Worm (Caenorhabditis elegans) whole organism, L4 larva: ENCODE data around the gene Y51A2D.21.

Experiments used
- Y105C5A.15 ChIP-seq: fragments of 200-800 bp; sonication (Bioruptor generic); IDR thresholded peaks from 2 replicates; pipeline ENCODE4 v1.3.6; 2022; ENCODE audit warnings: missing genetic modification characterization, missing compliant biosample characterization
- Y48G9A.11 ChIP-seq: fragments of 200-800 bp; sonication (Bioruptor generic); IDR thresholded peaks from 2 replicates; pipeline ENCODE4 v1.3.6; 2022; ENCODE audit warnings: missing genetic modification reagents, missing genetic modification characterization, missing compliant biosample characterization
- Y75B8A.6 ChIP-seq: fragments of 200-800 bp; sonication (Bioruptor generic); IDR thresholded peaks from 2 replicates; pipeline ENCODE4 v1.3.6; 2022; ENCODE audit warnings: missing genetic modification reagents, missing genetic modification characterization, missing compliant biosample characterization
- ZK546.5 ChIP-seq, 2 experiments: sonication (generic microtip); optimal IDR thresholded peaks; 2 replicates each; lab custom pipeline; 2017; ENCODE audit warnings: missing biosample characterization in 2 of 2, missing genetic modification characterization in 2 of 2
- aly-2 ChIP-seq: sonication (generic microtip); optimal IDR thresholded peaks from 2 replicates; lab custom pipeline; 2018; ENCODE audit warnings: missing biosample characterization, missing genetic modification characterization
- attf-4 ChIP-seq: sonication (generic microtip); optimal IDR thresholded peaks from 3 replicates; lab custom pipeline; 2017; ENCODE audit warnings: missing biosample characterization, missing genetic modification characterization
- ceh-28 ChIP-seq: fragments of 150-350 bp; optimal IDR thresholded peaks from 2 replicates; lab custom pipeline; 2014; ENCODE audit warnings: missing biosample characterization, missing genetic modification reagents, missing genetic modification characterization
- ceh-32 ChIP-seq: sonication (generic microtip); optimal IDR thresholded peaks from 2 replicates; lab custom pipeline; 2016; ENCODE audit warnings: mild to moderate bottlenecking, missing genetic modification characterization, missing compliant biosample characterization; ENCODE audit not compliant: poor library complexity
- ceh-62 ChIP-seq: sonication (generic microtip); optimal IDR thresholded peaks from 2 replicates; lab custom pipeline; 2017; ENCODE audit warnings: missing biosample characterization, missing genetic modification characterization
- ceh-82 ChIP-seq: sonication (generic microtip); optimal IDR thresholded peaks from 2 replicates; lab custom pipeline; 2017; ENCODE audit warnings: missing biosample characterization, missing genetic modification characterization
- ces-1 ChIP-seq: fragments of 150-350 bp; sonication (generic microtip); optimal IDR thresholded peaks from 4 replicates; lab custom pipeline; 2014; ENCODE audit warnings: missing biosample characterization, missing genetic modification reagents, missing genetic modification characterization
- cey-2 ChIP-seq: sonication (generic microtip); optimal IDR thresholded peaks from 3 replicates; lab custom pipeline; 2017; ENCODE audit warnings: missing genetic modification characterization, mild to moderate bottlenecking, missing compliant biosample characterization, antibody characterized with exemption, borderline replicate concordance; ENCODE audit not compliant: insufficient read depth
- daf-12 ChIP-seq: fragments of 150-350 bp; optimal IDR thresholded peaks from 2 replicates; lab custom pipeline; 2014; ENCODE audit warnings: missing biosample characterization, missing genetic modification reagents, missing genetic modification characterization
- daf-16 ChIP-seq, 3 experiments: sonication (generic microtip); optimal IDR thresholded peaks; 2 replicates each; lab custom pipeline; 2016 to 2017; ENCODE audit warnings: missing genetic modification characterization in 3 of 3, missing genetic modification reagents in 3 of 3, mild to moderate bottlenecking in 2 of 3, missing compliant biosample characterization in 2 of 3, missing biosample characterization in 1 of 3, moderate library complexity in 1 of 3
- daf-19 ChIP-seq: fragments of 200-800 bp; sonication (Bioruptor generic); conservative IDR thresholded peaks from 2 replicates; pipeline ENCODE4 v1.3.6; 2022; ENCODE audit warnings: missing genetic modification characterization, missing compliant biosample characterization
- daf-8 ChIP-seq: fragments of 200-800 bp; sonication (Bioruptor generic); IDR thresholded peaks from 2 replicates; pipeline ENCODE4 v1.3.6; 2022; ENCODE audit warnings: missing genetic modification characterization, missing compliant biosample characterization
- dmd-6 ChIP-seq: fragments of 200-800 bp; sonication (Bioruptor generic); IDR thresholded peaks from 2 replicates; pipeline ENCODE4 v1.3.6; 2022; ENCODE audit warnings: missing genetic modification reagents, missing genetic modification characterization, missing compliant biosample characterization
- dpl-1 ChIP-seq: fragments of 150-350 bp; optimal IDR thresholded peaks from 2 replicates; lab custom pipeline; 2014; ENCODE audit warnings: missing biosample characterization, missing genetic modification reagents, missing genetic modification characterization
- duxl-1 ChIP-seq: sonication (generic microtip); optimal IDR thresholded peaks from 2 replicates; lab custom pipeline; 2016; ENCODE audit warnings: mild to moderate bottlenecking, missing genetic modification characterization, moderate library complexity, missing compliant biosample characterization; ENCODE audit not compliant: poor library complexity
- dve-1 ChIP-seq: sonication (generic microtip); optimal IDR thresholded peaks from 2 replicates; lab custom pipeline; 2017; ENCODE audit warnings: antibody characterized with exemption, mild to moderate bottlenecking, missing genetic modification characterization, missing compliant biosample characterization; ENCODE audit not compliant: insufficient read depth
- egl-27 ChIP-seq: sonication (generic microtip); optimal IDR thresholded peaks from 3 replicates; lab custom pipeline; 2017; ENCODE audit warnings: missing biosample characterization, missing genetic modification reagents, missing genetic modification characterization
- fos-1 ChIP-seq: fragments of 150-350 bp; optimal IDR thresholded peaks from 2 replicates; lab custom pipeline; 2014; ENCODE audit warnings: missing biosample characterization, missing genetic modification characterization
- gei-8 ChIP-seq: fragments of 200-800 bp; sonication (Bioruptor generic); optimal IDR thresholded peaks from 2 replicates; lab custom pipeline; 2018; ENCODE audit warnings: mild to moderate bottlenecking, missing genetic modification characterization, missing compliant biosample characterization
- hif-1 ChIP-seq, 2 experiments: sonication (generic microtip); optimal IDR thresholded peaks; 2 replicates each; lab custom pipeline; 2016 to 2017; ENCODE audit warnings: missing compliant biosample characterization in 2 of 2, missing genetic modification characterization in 2 of 2, missing genetic modification reagents in 2 of 2, missing genotype in 2 of 2, mild to moderate bottlenecking in 1 of 2
- hlh-11 ChIP-seq: fragments of 200-800 bp; sonication (Bioruptor generic); optimal IDR thresholded peaks from 2 replicates; lab custom pipeline; 2018; ENCODE audit warnings: mild to moderate bottlenecking, missing genetic modification characterization, missing compliant biosample characterization
- lim-7 ChIP-seq: fragments of 200-800 bp; sonication (Bioruptor generic); IDR thresholded peaks from 2 replicates; pipeline ENCODE4 v1.3.6; 2022; ENCODE audit warnings: missing genetic modification characterization, missing compliant biosample characterization
- lin-1 ChIP-seq: fragments of 200-800 bp; sonication (Bioruptor generic); IDR thresholded peaks from 2 replicates; pipeline ENCODE4 v1.3.6; 2022; ENCODE audit warnings: missing genetic modification reagents, missing genetic modification characterization, missing compliant biosample characterization
- lin-13 ChIP-seq: fragments of 150-350 bp; optimal IDR thresholded peaks from 2 replicates; lab custom pipeline; 2014; ENCODE audit warnings: missing biosample characterization, missing genetic modification reagents, missing genetic modification characterization
- lir-3 ChIP-seq: sonication (generic microtip); optimal IDR thresholded peaks from 2 replicates; lab custom pipeline; 2016; ENCODE audit warnings: mild to moderate bottlenecking, missing genetic modification characterization, missing compliant biosample characterization
- madf-5 ChIP-seq, 2 experiments: fragments of 200-800 bp; sonication (Bioruptor generic); IDR thresholded peaks; 2 replicates each; pipeline ENCODE4 v1.3.6; 2022; ENCODE audit warnings: missing compliant biosample characterization in 2 of 2, missing genetic modification characterization in 2 of 2
- mep-1 ChIP-seq: fragments of 150-350 bp; sonication (generic microtip); optimal IDR thresholded peaks from 3 replicates; lab custom pipeline; 2014; ENCODE audit warnings: missing biosample characterization, missing genetic modification characterization
- mes-2 ChIP-seq: sonication (generic microtip); optimal IDR thresholded peaks from 2 replicates; lab custom pipeline; 2016; ENCODE audit warnings: missing genotype, mild to moderate bottlenecking, missing genetic modification characterization, missing compliant biosample characterization; ENCODE audit not compliant: poor library complexity, severe bottlenecking
- nhr-10 ChIP-seq: fragments of 150-350 bp; optimal IDR thresholded peaks from 2 replicates; lab custom pipeline; 2014; ENCODE audit warnings: missing biosample characterization, missing genetic modification characterization
- nhr-25 ChIP-seq: sonication (generic microtip); optimal IDR thresholded peaks from 2 replicates; lab custom pipeline; 2017; ENCODE audit warnings: missing genetic modification characterization, mild to moderate bottlenecking, missing compliant biosample characterization, antibody characterized with exemption, moderate library complexity, borderline replicate concordance; ENCODE audit not compliant: insufficient read depth
- nhr-48 ChIP-seq: sonication (generic microtip); optimal IDR thresholded peaks from 2 replicates; lab custom pipeline; 2016; ENCODE audit warnings: mild to moderate bottlenecking, missing genetic modification characterization, missing compliant biosample characterization
- nhr-76 ChIP-seq: fragments of 150-350 bp; optimal IDR thresholded peaks from 2 replicates; lab custom pipeline; 2014; ENCODE audit warnings: missing biosample characterization, missing genetic modification characterization
- php-3 ChIP-seq: fragments of 200-800 bp; sonication (Bioruptor generic); IDR thresholded peaks from 2 replicates; pipeline ENCODE4 v1.3.6; 2022; ENCODE audit warnings: missing genetic modification reagents, missing genetic modification characterization, missing compliant biosample characterization
- sdz-12 ChIP-seq: fragments of 200-800 bp; sonication (Bioruptor generic); optimal IDR thresholded peaks from 2 replicates; lab custom pipeline; 2018; ENCODE audit warnings: mild to moderate bottlenecking, missing genetic modification characterization, missing compliant biosample characterization
- set-16 ChIP-seq: fragments of 200-800 bp; sonication (Bioruptor generic); IDR thresholded peaks from 2 replicates; pipeline ENCODE4 v1.3.6; 2022; ENCODE audit warnings: missing genetic modification reagents, missing genetic modification characterization, missing compliant biosample characterization
- spr-3 ChIP-seq: fragments of 200-800 bp; sonication (Bioruptor generic); optimal IDR thresholded peaks from 2 replicates; lab custom pipeline; 2018; ENCODE audit warnings: mild to moderate bottlenecking, missing genetic modification characterization, missing compliant biosample characterization
- tag-97 ChIP-seq: fragments of 200-800 bp; sonication (Bioruptor generic); IDR thresholded peaks from 2 replicates; pipeline ENCODE4 v1.3.6; 2022; ENCODE audit warnings: missing genetic modification characterization, missing compliant biosample characterization
- unc-62 ChIP-seq, 3 experiments: fragments of 150-350 bp in 1 of 3; sonication (generic microtip); optimal IDR thresholded peaks in 2 of 3; peaks in 1 of 3; 1 replicate in 1 of 3; 2 replicates in 2 of 3; lab custom pipeline; 2014 to 2017; ENCODE audit warnings: missing biosample characterization in 3 of 3, missing genetic modification characterization in 3 of 3, missing genetic modification reagents in 3 of 3, missing genotype in 1 of 3
- zag-1 ChIP-seq: fragments of 150-350 bp; optimal IDR thresholded peaks from 2 replicates; lab custom pipeline; 2014; ENCODE audit warnings: missing biosample characterization, missing genetic modification characterization
- zfp-2 ChIP-seq: sonication (generic microtip); optimal IDR thresholded peaks from 2 replicates; lab custom pipeline; 2016; ENCODE audit warnings: mild to moderate bottlenecking, missing genetic modification characterization, missing compliant biosample characterization
- zip-2 ChIP-seq: fragments of 150-350 bp; optimal IDR thresholded peaks from 2 replicates; lab custom pipeline; 2014; ENCODE audit warnings: missing biosample characterization, missing genetic modification characterization

The Y51A2D.21 gene

DNA sequence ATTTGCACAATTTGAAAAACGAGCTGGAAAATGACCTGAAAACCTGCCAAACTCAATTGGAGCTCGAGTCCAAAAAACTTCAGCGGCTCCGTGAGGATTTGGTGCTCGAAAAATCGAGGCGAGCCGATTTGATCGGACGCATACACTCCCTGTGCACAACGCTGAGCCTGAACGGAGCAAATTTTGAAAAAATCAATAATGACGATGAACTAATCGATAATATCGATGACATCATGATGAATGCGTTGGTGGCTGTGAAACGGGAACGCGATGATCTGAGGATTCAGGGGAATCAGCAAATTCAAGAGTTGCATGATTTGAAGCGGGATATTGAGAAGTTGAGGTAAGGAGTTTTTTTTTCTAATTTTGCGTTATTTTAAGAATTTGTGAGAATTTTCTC lies 33.9 kb downstream of the Y51A2D.21 start:
- TF ChIP-seq attf-4 (tag; lab: Kevin White, UChicago) (no peak), ceh-28 (tag; lab: Kevin White, UChicago) (peak; percentile 73), Y75B8A.6 (GFP tag; lab: Robert Waterston, UW) (no peak)

DNA sequence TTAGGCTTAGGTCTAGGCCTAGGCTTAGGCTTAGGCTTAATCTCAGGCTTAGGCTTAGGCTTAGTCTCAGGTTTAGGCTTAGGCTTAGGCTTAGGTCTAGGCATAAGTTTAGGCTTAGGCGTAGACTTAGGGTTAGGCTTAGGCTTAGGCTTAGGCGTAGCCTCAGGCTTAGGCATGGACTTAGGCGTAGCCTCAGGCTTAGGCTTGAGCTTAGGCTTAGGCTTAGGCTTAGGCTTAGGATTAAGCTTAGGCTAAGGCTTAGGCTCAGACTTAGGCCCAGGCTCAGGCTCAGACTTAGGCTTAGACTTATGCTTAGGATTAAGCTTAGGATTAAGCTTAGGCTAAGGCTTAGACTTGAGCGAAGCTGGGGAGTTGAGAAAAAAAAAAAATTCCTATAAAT lies 41.5 kb downstream of the Y51A2D.21 start:
- TF ChIP-seq spr-3 (no peak), hif-1 (tag; optimal IDR thresholded peaks at IDR 0.05; lab: Kevin White, UChicago) (no peak), unc-62 (GFP tag; optimal IDR thresholded peaks at IDR 0.05 in 1 of 2; lab: Kevin White, UChicago) (peak in 1 of 2 experiments; percentile 27), unc-62 (tag; optimal IDR thresholded peaks at IDR 0.05; lab: Kevin White, UChicago) (no peak)

DNA sequence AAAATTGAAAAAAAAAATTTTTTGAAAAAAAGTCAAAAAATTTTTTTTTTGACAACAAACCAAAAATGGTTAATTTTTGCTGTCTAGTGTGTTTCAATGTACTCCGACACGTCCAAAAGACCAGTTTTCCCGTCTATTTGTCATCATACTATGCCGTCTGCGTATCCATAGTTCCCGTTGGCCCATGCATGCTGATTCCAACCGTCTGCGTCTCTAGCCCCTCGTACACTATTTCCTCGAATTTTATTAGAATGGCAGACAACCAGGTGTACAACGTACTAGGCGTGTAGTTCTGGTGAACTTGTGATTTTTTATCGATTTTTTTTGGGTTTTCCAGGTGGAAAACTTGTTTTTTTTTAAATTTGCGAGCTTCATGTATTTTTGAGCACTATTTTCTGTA lies 42.9 kb downstream of the Y51A2D.21 start:
- peak; percentile 62 for TF ChIP-seq duxl-1 (tag; lab: Kevin White, UChicago)
- TF ChIP-seq ceh-82 (tag; lab: Kevin White, UChicago): no peak
- TF ChIP-seq dve-1 (tag; lab: Kevin White, UChicago): peak; percentile 81
- peak; percentile 23 for TF ChIP-seq dpl-1 (GFP tag; lab: Kevin White, UChicago)
- TF ChIP-seq mep-1: peak; percentile 72
- TF ChIP-seq daf-12 (tag; lab: Kevin White, UChicago): no peak
- TF ChIP-seq lin-13 (GFP tag; lab: Kevin White, UChicago): peak; percentile 23
- no peak for TF ChIP-seq set-16 (GFP tag; lab: Robert Waterston, UW)
- TF ChIP-seq nhr-10: no peak
- TF ChIP-seq aly-2 (tag; lab: Kevin White, UChicago): no peak
- TF ChIP-seq madf-5 (GFP tag; IDR thresholded peaks at IDR 0.05; lab: Robert Waterston, UW): no peak
- TF ChIP-seq fos-1 (tag; lab: Kevin White, UChicago): no peak
- 0 out of 2 replicates have a peak, but pooled peaks have one; percentile 6 for TF ChIP-seq php-3
- TF ChIP-seq lim-7 (GFP tag; lab: Robert Waterston, UW): no peak
- TF ChIP-seq unc-62 (GFP tag; optimal IDR thresholded peaks at IDR 0.05 in 1 of 2; lab: Kevin White, UChicago): peak in 1 of 2 experiments; percentile 99
- no peak for TF ChIP-seq unc-62 (tag; optimal IDR thresholded peaks at IDR 0.05; lab: Kevin White, UChicago)
- TF ChIP-seq gei-8 (GFP tag; lab: Kevin White, UChicago): no peak
- TF ChIP-seq ceh-28 (tag; lab: Kevin White, UChicago): peak; percentile 20
- no peak for TF ChIP-seq zag-1
- no peak for TF ChIP-seq tag-97 (GFP tag; lab: Robert Waterston, UW)
- TF ChIP-seq daf-19 (GFP tag; lab: Robert Waterston, UW): no peak
- no peak for TF ChIP-seq ceh-62 (tag; lab: Kevin White, UChicago)
- no peak for TF ChIP-seq egl-27 (tag; lab: Kevin White, UChicago)
- TF ChIP-seq hlh-11: peak; percentile 93
- peak; percentile 46 for TF ChIP-seq nhr-48 (tag; lab: Kevin White, UChicago)
- TF ChIP-seq ces-1 (GFP tag; lab: Kevin White, UChicago): no peak
- TF ChIP-seq daf-8 (GFP tag; lab: Robert Waterston, UW): no peak
- TF ChIP-seq ZK546.5 (tag; optimal IDR thresholded peaks at IDR 0.05; lab: Kevin White, UChicago): no peak
- no peak for TF ChIP-seq Y105C5A.15 (GFP tag; lab: Robert Waterston, UW)
- TF ChIP-seq ceh-32 (tag; lab: Kevin White, UChicago): no peak
- TF ChIP-seq Y48G9A.11 (GFP tag; lab: Robert Waterston, UW): no peak
- TF ChIP-seq zfp-2 (tag; lab: Kevin White, UChicago): no peak
- TF ChIP-seq cey-2: no peak
- TF ChIP-seq dmd-6 (GFP tag; lab: Robert Waterston, UW): peak; percentile 75
- no peak for TF ChIP-seq lin-1
- no peak for TF ChIP-seq zip-2 (tag; lab: Kevin White, UChicago)
- no peak for TF ChIP-seq spr-3
- no peak for TF ChIP-seq mes-2
- no peak for TF ChIP-seq lir-3
- TF ChIP-seq sdz-12 (GFP tag; lab: Kevin White, UChicago): no peak
- TF ChIP-seq daf-16 (GFP tag; optimal IDR thresholded peaks at IDR 0.05; lab: Kevin White, UChicago): peak in 1 of 2 experiments; percentile 1
- peak; percentile 82 for TF ChIP-seq daf-16 (tag; optimal IDR thresholded peaks at IDR 0.05; lab: Kevin White, UChicago)
- peak in 1 of 2 experiments; percentile 53 for TF ChIP-seq hif-1 (tag; optimal IDR thresholded peaks at IDR 0.05; lab: Kevin White, UChicago)
- TF ChIP-seq nhr-76 (tag; lab: Kevin White, UChicago): no peak
- peak; percentile 12 for TF ChIP-seq nhr-25 (tag; lab: Kevin White, UChicago)
